Worm (Caenorhabditis elegans) whole organism, L2 larva: ENCODE data around the gene tkr-3.
A peak's percentile ranks its signal among the peaks of the same experiment; 100 is the strongest.
"Not testable (repeated sequence)": the region's sequence is repeated elsewhere in the genome, so short reads cannot be mapped to it uniquely, and the experiment has no call there.

ENCODE experiments used
- C34F6.9 ChIP-seq: fragments of 150-350 bp; optimal IDR thresholded peaks from 2 replicates; lab custom pipeline; 2014; ENCODE audit warnings: missing biosample characterization, missing genetic modification characterization
- ZK546.5 ChIP-seq: sonication (generic microtip); optimal IDR thresholded peaks from 2 replicates; lab custom pipeline; 2017; ENCODE audit warnings: missing biosample characterization, missing genetic modification characterization
- alr-1 ChIP-seq: fragments of 150-350 bp; optimal IDR thresholded peaks from 2 replicates; lab custom pipeline; 2014; ENCODE audit warnings: missing biosample characterization, missing genetic modification characterization
- ama-1 ChIP-seq: fragments of 150-350 bp; optimal IDR thresholded peaks from 2 replicates; lab custom pipeline; 2018; ENCODE audit warnings: inconsistent platforms
- ceh-16 ChIP-seq: fragments of 150-350 bp; optimal IDR thresholded peaks from 2 replicates; lab custom pipeline; 2014; ENCODE audit warnings: missing biosample characterization, missing genetic modification characterization
- ceh-82 ChIP-seq: fragments of 150-350 bp; optimal IDR thresholded peaks from 2 replicates; lab custom pipeline; 2014; ENCODE audit warnings: missing biosample characterization, missing genetic modification characterization
- crh-2 ChIP-seq: sonication (generic microtip); optimal IDR thresholded peaks from 2 replicates; lab custom pipeline; 2017; ENCODE audit warnings: missing biosample characterization, missing genetic modification characterization
- dmd-4 ChIP-seq: sonication (generic microtip); optimal IDR thresholded peaks from 2 replicates; lab custom pipeline; 2017; ENCODE audit warnings: missing biosample characterization, missing genetic modification characterization
- egl-27 ChIP-seq: sonication (generic microtip); optimal IDR thresholded peaks from 3 replicates; lab custom pipeline; 2017; ENCODE audit warnings: missing biosample characterization, missing genetic modification reagents, missing genetic modification characterization
- elt-1 ChIP-seq: fragments of 150-350 bp; optimal IDR thresholded peaks from 2 replicates; lab custom pipeline; 2014; ENCODE audit warnings: missing biosample characterization, missing genetic modification characterization
- fos-1 ChIP-seq: fragments of 150-350 bp; optimal IDR thresholded peaks from 2 replicates; lab custom pipeline; 2014; ENCODE audit warnings: missing biosample characterization, missing genetic modification characterization
- gmeb-1 ChIP-seq: fragments of 150-350 bp; optimal IDR thresholded peaks from 2 replicates; lab custom pipeline; 2014; ENCODE audit warnings: missing biosample characterization, missing genetic modification characterization
- lin-11 ChIP-seq: fragments of 150-350 bp; sonication (generic microtip); optimal IDR thresholded peaks from 2 replicates; lab custom pipeline; 2014; ENCODE audit warnings: missing biosample characterization, missing genetic modification characterization, inconsistent platforms, mixed read lengths
- lin-39 ChIP-seq: fragments of 150-350 bp; optimal IDR thresholded peaks from 2 replicates; lab custom pipeline; 2014; ENCODE audit warnings: missing biosample characterization, missing genetic modification reagents, missing genetic modification characterization
- lsy-2 ChIP-seq, 2 experiments: fragments of 150-350 bp in 1 of 2; sonication (generic microtip) in 1 of 2; optimal IDR thresholded peaks; 2 replicates each; lab custom pipeline; 2014 to 2017; ENCODE audit warnings: missing biosample characterization in 2 of 2, missing genetic modification characterization in 2 of 2
- mab-5 ChIP-seq: fragments of 150-350 bp; optimal IDR thresholded peaks from 2 replicates; lab custom pipeline; 2014; ENCODE audit warnings: missing biosample characterization, missing genetic modification characterization
- mbf-1 ChIP-seq: sonication (generic microtip); optimal IDR thresholded peaks from 2 replicates; lab custom pipeline; 2017; ENCODE audit warnings: missing biosample characterization, missing genetic modification characterization
- nhr-10 ChIP-seq: sonication (generic microtip); optimal IDR thresholded peaks from 2 replicates; lab custom pipeline; 2017; ENCODE audit warnings: missing biosample characterization, missing genetic modification characterization
- nhr-11 ChIP-seq: fragments of 150-350 bp; optimal IDR thresholded peaks from 2 replicates; lab custom pipeline; 2014; ENCODE audit warnings: missing biosample characterization, missing genetic modification characterization
- nhr-12 ChIP-seq: fragments of 150-350 bp; optimal IDR thresholded peaks from 2 replicates; lab custom pipeline; 2014; ENCODE audit warnings: missing biosample characterization, missing genetic modification characterization
- nhr-129 ChIP-seq: fragments of 150-350 bp; optimal IDR thresholded peaks from 2 replicates; lab custom pipeline; 2014; ENCODE audit warnings: missing biosample characterization, missing genetic modification characterization
- nhr-21 ChIP-seq: fragments of 150-350 bp; optimal IDR thresholded peaks from 2 replicates; lab custom pipeline; 2014; ENCODE audit warnings: missing biosample characterization, missing genetic modification characterization
- nhr-23 ChIP-seq: fragments of 150-350 bp; optimal IDR thresholded peaks from 2 replicates; lab custom pipeline; 2014; ENCODE audit warnings: missing biosample characterization, missing genetic modification reagents, missing genetic modification characterization
- nhr-237 ChIP-seq: fragments of 150-350 bp; optimal IDR thresholded peaks from 2 replicates; lab custom pipeline; 2014; ENCODE audit warnings: missing biosample characterization, missing genetic modification characterization
- nhr-25 ChIP-seq: fragments of 150-350 bp; sonication (generic microtip); optimal IDR thresholded peaks from 3 replicates; lab custom pipeline; 2014; ENCODE audit warnings: missing biosample characterization, missing genetic modification characterization
- nhr-6 ChIP-seq: fragments of 150-350 bp; optimal IDR thresholded peaks from 2 replicates; lab custom pipeline; 2014; ENCODE audit warnings: missing biosample characterization, missing genetic modification characterization
- nhr-77 ChIP-seq: fragments of 150-350 bp; optimal IDR thresholded peaks from 2 replicates; lab custom pipeline; 2014; ENCODE audit warnings: missing biosample characterization, missing genetic modification characterization
- sem-4 ChIP-seq: fragments of 150-350 bp; optimal IDR thresholded peaks from 2 replicates; lab custom pipeline; 2014; ENCODE audit warnings: missing biosample characterization, missing genetic modification reagents, missing genetic modification characterization
- skn-1 ChIP-seq: sonication (generic microtip); optimal IDR thresholded peaks from 2 replicates; lab custom pipeline; 2017; ENCODE audit warnings: missing biosample characterization, missing genetic modification characterization
- sma-3 ChIP-seq: sonication (generic microtip); optimal IDR thresholded peaks from 2 replicates; lab custom pipeline; 2016; ENCODE audit warnings: missing genetic modification reagents, missing genetic modification characterization, missing compliant biosample characterization
- sma-9 ChIP-seq, 2 experiments: fragments of 150-350 bp in 1 of 2; sonication (generic microtip) in 1 of 2; optimal IDR thresholded peaks; 2 replicates each; lab custom pipeline; 2014 to 2016; ENCODE audit warnings: missing genetic modification characterization in 2 of 2, mild to moderate bottlenecking in 1 of 2, missing biosample characterization in 1 of 2, missing compliant biosample characterization in 1 of 2, missing genetic modification reagents in 1 of 2, moderate library complexity in 1 of 2
- snpc-4 ChIP-seq: fragments of 150-350 bp; optimal IDR thresholded peaks from 2 replicates; lab custom pipeline; 2014; ENCODE audit warnings: missing biosample characterization, missing genetic modification characterization
- unc-55 ChIP-seq: fragments of 150-350 bp; sonication (generic microtip); optimal IDR thresholded peaks from 3 replicates; lab custom pipeline; 2014; ENCODE audit warnings: missing biosample characterization, missing genetic modification reagents, missing genetic modification characterization
- unc-62 ChIP-seq: fragments of 150-350 bp; optimal IDR thresholded peaks from 2 replicates; lab custom pipeline; 2014; ENCODE audit warnings: missing biosample characterization, missing genetic modification reagents, missing genetic modification characterization
- ztf-1 ChIP-seq: fragments of 200-800 bp; sonication (Bioruptor generic); conservative IDR thresholded peaks from 2 replicates; pipeline ENCODE4 v1.3.6; 2022; ENCODE audit warnings: missing genetic modification characterization, missing compliant biosample characterization
- ztf-11 ChIP-seq: sonication (generic microtip); optimal IDR thresholded peaks from 2 replicates; lab custom pipeline; 2017; ENCODE audit warnings: missing biosample characterization, missing genetic modification characterization

The tkr-3 gene

DNA sequence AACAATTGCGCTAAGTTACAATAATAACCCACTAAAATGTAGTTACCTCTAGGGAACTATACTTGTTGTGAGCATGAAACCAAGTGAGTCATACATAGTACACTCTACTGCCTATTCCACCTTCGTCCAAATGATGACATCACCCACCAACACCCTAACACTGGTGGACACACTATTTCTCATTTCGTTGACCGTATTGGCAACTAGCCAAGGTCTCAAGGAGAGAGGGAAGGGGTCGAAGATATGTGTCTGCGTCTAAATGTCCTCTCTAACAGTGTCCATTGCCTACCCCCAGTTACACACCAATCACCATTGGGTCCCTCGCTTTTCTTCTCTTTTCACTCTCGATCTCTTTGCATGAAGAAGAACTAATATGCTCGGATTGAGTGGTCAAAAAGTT, 44.0 kb downstream of the tkr-3 start:
- no peak for TF ChIP-seq unc-62 (GFP tag; lab: Kevin White, UChicago)
- peak; percentile 23 for TF ChIP-seq nhr-129 (tag; lab: Kevin White, UChicago)
- TF ChIP-seq fos-1 (tag; lab: Kevin White, UChicago): peak; percentile 52

DNA sequence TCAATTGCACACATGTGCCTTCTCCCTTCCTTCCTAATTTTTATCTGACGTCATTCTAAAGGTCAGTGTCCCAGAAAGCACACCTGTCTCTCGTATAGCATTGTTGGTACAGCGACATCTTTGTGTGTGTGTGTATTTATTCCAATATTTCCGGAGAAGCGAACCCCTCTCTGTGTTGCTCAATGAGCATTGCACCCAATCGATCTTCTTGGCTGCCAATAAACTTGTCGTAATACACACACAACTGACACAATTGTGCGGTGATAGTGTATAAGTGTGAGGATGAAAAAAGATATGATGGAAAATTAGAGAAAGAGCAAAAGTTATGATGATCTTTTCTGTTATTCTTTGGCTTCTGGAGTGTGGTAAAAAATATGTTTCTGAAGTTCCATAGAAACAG, 45.3 kb downstream of the tkr-3 start:
- TF ChIP-seq sem-4 (tag; lab: Kevin White, UChicago) (no peak), sma-9 (GFP tag; optimal IDR thresholded peaks at IDR 0.05; lab: Kevin White, UChicago) (no peak), sma-9 (tag; optimal IDR thresholded peaks at IDR 0.05; lab: Kevin White, UChicago) (no peak), nhr-23 (tag; lab: Kevin White, UChicago) (no peak), ceh-16 (tag; lab: Kevin White, UChicago) (no peak)

DNA sequence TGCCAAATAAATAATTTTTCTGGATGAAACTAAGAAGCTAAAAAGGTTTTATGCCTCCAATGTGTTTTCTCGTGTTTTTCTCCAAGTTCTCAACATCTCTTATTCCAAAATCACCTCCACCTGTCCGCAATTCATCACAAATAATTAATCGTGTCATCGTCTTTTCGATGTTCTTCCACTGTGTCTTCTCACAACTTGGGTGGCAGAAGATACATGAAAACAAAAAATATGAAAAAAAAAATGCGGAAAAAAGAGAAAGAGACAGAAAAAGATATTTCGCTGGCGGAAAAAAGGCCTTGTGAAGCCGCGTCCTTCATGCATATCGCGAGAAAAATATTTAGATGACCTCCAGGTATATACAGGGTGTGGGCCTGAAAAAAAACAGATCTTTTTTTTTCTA, 48.1 kb downstream of the tkr-3 start:
- no peak for TF ChIP-seq skn-1 (tag; lab: Kevin White, UChicago)
- TF ChIP-seq ama-1 (lab: Kevin White, UChicago): no peak
- TF ChIP-seq crh-2 (tag; lab: Kevin White, UChicago): no peak
- no peak for TF ChIP-seq elt-1 (tag; lab: Kevin White, UChicago)
- TF ChIP-seq nhr-21 (tag; lab: Kevin White, UChicago): no peak
- TF ChIP-seq unc-62 (GFP tag; lab: Kevin White, UChicago): no peak
- TF ChIP-seq ZK546.5: no peak
- no peak for TF ChIP-seq sem-4 (tag; lab: Kevin White, UChicago)
- TF ChIP-seq lin-39 (tag; lab: Kevin White, UChicago): no peak
- TF ChIP-seq egl-27: no peak
- no peak for TF ChIP-seq lin-11 (tag; lab: Kevin White, UChicago)
- TF ChIP-seq, all 48 proteins: peak for 0

DNA sequence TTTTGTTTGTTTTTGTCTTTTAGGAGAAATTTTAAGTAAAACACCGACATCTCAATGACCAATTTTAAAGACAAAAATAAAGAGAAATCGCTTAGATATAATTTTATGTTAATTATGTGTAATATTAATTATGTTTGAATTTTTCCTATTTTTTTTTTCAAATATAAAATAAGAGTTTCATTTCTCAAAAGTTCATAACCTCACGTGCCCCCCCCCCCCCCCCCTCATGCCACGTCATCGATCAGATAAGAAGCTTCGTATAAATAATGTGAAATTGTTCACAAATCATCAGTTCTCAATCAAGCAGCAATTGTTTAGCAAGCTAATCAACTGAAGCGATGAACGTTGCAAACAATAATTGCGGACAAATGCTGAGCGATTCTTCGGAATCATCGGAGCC, 51.3 kb downstream of the tkr-3 start, which contains the start of gene C02B10.6:
Gene C02B10.6 (plus strand): TSS at position 301 of the 400 bp plus-strand sequence.
- TF ChIP-seq nhr-21 (tag; lab: Kevin White, UChicago); nhr-237; lsy-2 (tag; optimal IDR thresholded peaks at IDR 0.05; lab: Kevin White, UChicago): not testable (repeated sequence)

- TF ChIP-seq snpc-4 (tag; lab: Kevin White, UChicago); sma-3 (GFP tag; lab: Kevin White, UChicago); ama-1 (lab: Kevin White, UChicago): not testable (repeated sequence)
Measured at ce11 chrIV:5068541-5068940, 53.4 kb downstream of the tkr-3 start, which contains the start of the genes R13H9.6 and rmd-6. Gene R13H9.6, minus strand, starts transcription at chrIV:5068641. Gene rmd-6, plus strand, starts transcription at chrIV:5068845.

ce11 chrIV:5066887-5067286, 55.0 kb downstream of the tkr-3 start, which contains the start of gene ttbk-2.2:
Gene ttbk-2.2, minus strand, starts transcription at chrIV:5066987.
- not testable (repeated sequence) for TF ChIP-seq gmeb-1, nhr-11, sem-4 (tag; lab: Kevin White, UChicago)

- TF ChIP-seq mbf-1 (tag; lab: Kevin White, UChicago); ama-1 (lab: Kevin White, UChicago); unc-62 (GFP tag; lab: Kevin White, UChicago): not testable (repeated sequence)
- TF ChIP-seq, all 48 proteins: peak for 0; not testable (repeated sequence) for 48
Measured at ce11 chrIV:5064961-5065360, 56.9 kb downstream of the tkr-3 start, which contains the start of gene msp-53. Gene msp-53, minus strand, starts transcription at chrIV:5065061.

DNA sequence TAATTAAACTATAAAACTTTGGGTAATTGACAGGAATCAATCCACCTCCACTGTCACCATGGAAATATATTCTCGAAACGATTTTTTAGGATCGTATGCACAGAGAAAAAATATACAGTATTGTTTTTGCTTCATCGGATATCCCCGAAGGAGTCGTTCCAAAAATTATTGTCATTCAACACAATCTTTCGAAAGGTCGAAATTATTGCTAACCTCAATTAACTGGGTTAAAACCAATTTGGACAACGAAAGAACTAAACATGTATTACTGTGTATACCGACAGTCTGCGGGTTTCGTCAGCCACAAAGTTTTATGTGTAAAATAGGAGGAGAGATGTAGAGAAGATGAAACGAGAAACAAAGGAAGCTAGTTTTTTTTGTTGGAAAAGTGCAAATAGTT, 58.6 kb downstream of the tkr-3 start:
- TF ChIP-seq snpc-4 (tag; lab: Kevin White, UChicago) (peak; percentile 93), nhr-12 (tag; lab: Kevin White, UChicago) (no peak), nhr-237 (no peak), lin-39 (tag; lab: Kevin White, UChicago) (no peak), sma-3 (GFP tag; lab: Kevin White, UChicago) (peak; percentile 61), ztf-11 (no peak), lsy-2 (tag; optimal IDR thresholded peaks at IDR 0.05; lab: Kevin White, UChicago) (peak in 1 of 2 experiments; percentile 46), lin-11 (tag; lab: Kevin White, UChicago) (no peak), nhr-129 (tag; lab: Kevin White, UChicago) (no peak), fos-1 (tag; lab: Kevin White, UChicago) (no peak), ztf-1 (GFP tag; lab: Robert Waterston, UW) (no peak), nhr-25 (tag; lab: Kevin White, UChicago) (no peak), unc-55 (GFP tag; lab: Kevin White, UChicago) (no peak), ZK546.5 (no peak), dmd-4 (no peak), alr-1 (tag; lab: Kevin White, UChicago) (no peak), nhr-77 (tag; lab: Kevin White, UChicago) (no peak), C34F6.9 (tag; lab: Kevin White, UChicago) (no peak), nhr-10 (tag; lab: Kevin White, UChicago) (no peak), elt-1 (tag; lab: Kevin White, UChicago) (no peak), nhr-6 (no peak), ceh-82 (no peak), mab-5 (tag; lab: Kevin White, UChicago) (no peak), nhr-11 (tag; lab: Kevin White, UChicago) (no peak)
